Worm (Caenorhabditis elegans) whole organism, midembryonic: ENCODE results near the gene F46G11.2.

Source experiments
- flt-1 ChIP-seq: fragments of 200-800 bp; sonication (Bioruptor generic); IDR thresholded peaks from 2 replicates; pipeline ENCODE4 v1.3.6; 2022; ENCODE audit warnings: missing genetic modification characterization, missing compliant biosample characterization
- klf-2 ChIP-seq: fragments of 200-800 bp; sonication (Bioruptor generic); conservative IDR thresholded peaks from 2 replicates; pipeline ENCODE4 v1.3.6; 2022; ENCODE audit warnings: missing genetic modification reagents, missing genetic modification characterization, missing compliant biosample characterization
- ref-1 ChIP-seq: fragments of 200-800 bp; sonication (Bioruptor generic); conservative IDR thresholded peaks from 2 replicates; pipeline ENCODE4 v1.3.6; 2022; ENCODE audit warnings: missing genetic modification reagents, missing genetic modification characterization, missing compliant biosample characterization
- tab-1 ChIP-seq: fragments of 200-800 bp; sonication (Bioruptor generic); IDR thresholded peaks from 2 replicates; pipeline ENCODE4 v1.3.6; 2022; ENCODE audit warnings: missing genetic modification characterization, missing compliant biosample characterization
- ztf-29 ChIP-seq: fragments of 200-800 bp; sonication (Bioruptor generic); IDR thresholded peaks from 2 replicates; pipeline ENCODE4 v1.3.6; 2022; ENCODE audit warnings: missing genetic modification reagents, missing genetic modification characterization, missing compliant biosample characterization

- no peak for TF ChIP-seq tab-1 (GFP tag; lab: Robert Waterston, UW)
- no peak for TF ChIP-seq klf-2 (GFP tag; lab: Robert Waterston, UW)
- TF ChIP-seq ref-1 (GFP tag; lab: Robert Waterston, UW), result no peak
- TF ChIP-seq flt-1, result no peak
- no peak for TF ChIP-seq ztf-29
Measured at ce11 chrX:5829175-5829574, 41.2 kb downstream of the F46G11.2 start, which contains the start of gene acp-5.
